Worm (Caenorhabditis elegans) whole organism, mixed stage, embryonic: ENCODE results near the gene let-805.
A peak's percentile ranks its signal among the peaks of the same experiment; 100 is the strongest.

Experiments used
- M03D4.4 ChIP-seq: sonication (generic microtip); optimal IDR thresholded peaks from 2 replicates; lab custom pipeline; 2017; ENCODE audit warnings: mild to moderate bottlenecking, missing genetic modification characterization, missing compliant biosample characterization
- bed-3 ChIP-seq: fragments of 200-800 bp; sonication (Bioruptor generic); optimal IDR thresholded peaks from 3 replicates; lab custom pipeline; 2018; ENCODE audit warnings: mild to moderate bottlenecking, missing genetic modification characterization, moderate library complexity, missing compliant biosample characterization
- blmp-1 ChIP-seq: fragments of 150-350 bp; optimal IDR thresholded peaks from 2 replicates; lab custom pipeline; 2014; ENCODE audit warnings: missing biosample characterization, missing genetic modification characterization
- ceh-39 ChIP-seq: fragments of 150-350 bp; optimal IDR thresholded peaks from 2 replicates; lab custom pipeline; 2014; ENCODE audit warnings: missing biosample characterization, missing genetic modification characterization
- ceh-43 ChIP-seq: fragments of 200-800 bp; sonication (Bioruptor generic); optimal IDR thresholded peaks from 2 replicates; lab custom pipeline; 2018; ENCODE audit warnings: mild to moderate bottlenecking, missing genetic modification characterization, moderate library complexity, missing compliant biosample characterization
- ceh-83 ChIP-seq: fragments of 200-800 bp; sonication (Bioruptor generic); optimal IDR thresholded peaks from 2 replicates; lab custom pipeline; 2018; ENCODE audit warnings: mild to moderate bottlenecking, missing genetic modification characterization, missing compliant biosample characterization
- ces-1 ChIP-seq: fragments of 150-350 bp; optimal IDR thresholded peaks from 2 replicates; lab custom pipeline; 2014; ENCODE audit warnings: missing biosample characterization, missing genetic modification reagents, missing genetic modification characterization
- cnd-1 ChIP-seq: fragments of 200-800 bp; sonication (Bioruptor generic); optimal IDR thresholded peaks from 2 replicates; lab custom pipeline; 2018; ENCODE audit warnings: mild to moderate bottlenecking, missing genetic modification characterization, missing compliant biosample characterization
- drap-1 ChIP-seq: fragments of 200-800 bp; sonication (Bioruptor generic); optimal IDR thresholded peaks from 3 replicates; lab custom pipeline; 2018; ENCODE audit warnings: mild to moderate bottlenecking, missing genetic modification characterization, missing compliant biosample characterization
- elt-1 ChIP-seq: sonication (generic microtip); optimal IDR thresholded peaks from 2 replicates; lab custom pipeline; 2017; ENCODE audit warnings: missing genetic modification characterization, mild to moderate bottlenecking, missing compliant biosample characterization, antibody characterized with exemption, moderate library complexity, borderline replicate concordance; ENCODE audit not compliant: insufficient read depth
- elt-3 ChIP-seq: fragments of 150-350 bp; optimal IDR thresholded peaks from 2 replicates; lab custom pipeline; 2014; ENCODE audit warnings: missing biosample characterization, missing genetic modification characterization
- flh-1 ChIP-seq: fragments of 200-800 bp; sonication (Bioruptor generic); optimal IDR thresholded peaks from 2 replicates; lab custom pipeline; 2018; ENCODE audit warnings: mild to moderate bottlenecking, missing genetic modification characterization, moderate library complexity, missing compliant biosample characterization
- ham-2 ChIP-seq: fragments of 200-800 bp; sonication (Bioruptor generic); optimal IDR thresholded peaks from 2 replicates; lab custom pipeline; 2018; ENCODE audit warnings: mild to moderate bottlenecking, missing genetic modification characterization, missing compliant biosample characterization
- hlh-1 ChIP-seq: fragments of 150-350 bp; optimal IDR thresholded peaks from 2 replicates; lab custom pipeline; 2014; ENCODE audit warnings: missing biosample characterization, missing genetic modification reagents, missing genetic modification characterization
- lin-32 ChIP-seq: fragments of 200-800 bp; sonication (Bioruptor generic); optimal IDR thresholded peaks from 2 replicates; lab custom pipeline; 2018; ENCODE audit warnings: mild to moderate bottlenecking, missing genetic modification characterization, missing compliant biosample characterization
- lsy-2 ChIP-seq: fragments of 150-350 bp; optimal IDR thresholded peaks from 2 replicates; lab custom pipeline; 2014; ENCODE audit warnings: missing biosample characterization, missing genetic modification characterization
- mab-5 ChIP-seq: fragments of 150-350 bp; optimal IDR thresholded peaks from 2 replicates; lab custom pipeline; 2014; ENCODE audit warnings: missing biosample characterization, missing genetic modification characterization
- mep-1 ChIP-seq: fragments of 150-350 bp; optimal IDR thresholded peaks from 2 replicates; lab custom pipeline; 2017; ENCODE audit warnings: missing biosample characterization, missing genetic modification reagents, missing genetic modification characterization, inconsistent platforms
- mls-2 ChIP-seq: sonication (generic microtip); optimal IDR thresholded peaks from 2 replicates; lab custom pipeline; 2016; ENCODE audit warnings: mild to moderate bottlenecking, missing genetic modification characterization, moderate library complexity, missing compliant biosample characterization
- nhr-12 ChIP-seq: fragments of 150-350 bp; optimal IDR thresholded peaks from 2 replicates; lab custom pipeline; 2014; ENCODE audit warnings: missing biosample characterization, missing genetic modification characterization
- nhr-2 ChIP-seq: fragments of 150-350 bp; optimal IDR thresholded peaks from 2 replicates; lab custom pipeline; 2014; ENCODE audit warnings: missing biosample characterization, missing genetic modification characterization
- nhr-237 ChIP-seq: fragments of 150-350 bp; optimal IDR thresholded peaks from 2 replicates; lab custom pipeline; 2014; ENCODE audit warnings: missing biosample characterization, missing genetic modification characterization
- nhr-28 ChIP-seq: fragments of 150-350 bp; optimal IDR thresholded peaks from 2 replicates; lab custom pipeline; 2014; ENCODE audit warnings: missing biosample characterization, missing genetic modification characterization
- nhr-76 ChIP-seq: sonication (generic microtip); optimal IDR thresholded peaks from 2 replicates; lab custom pipeline; 2017; ENCODE audit warnings: missing biosample characterization, missing genetic modification characterization
- sem-2 ChIP-seq: fragments of 200-800 bp; sonication (Bioruptor generic); optimal IDR thresholded peaks from 2 replicates; lab custom pipeline; 2018; ENCODE audit warnings: mild to moderate bottlenecking, missing genetic modification characterization, missing compliant biosample characterization
- snpc-4 ChIP-seq: fragments of 150-350 bp; optimal IDR thresholded peaks from 2 replicates; lab custom pipeline; 2014; ENCODE audit warnings: missing biosample characterization, missing genetic modification characterization
- sptf-1 ChIP-seq: sonication (generic microtip); optimal IDR thresholded peaks from 2 replicates; lab custom pipeline; 2017; ENCODE audit warnings: mild to moderate bottlenecking, missing genetic modification characterization, moderate library complexity, missing compliant biosample characterization
- tbx-8 ChIP-seq: fragments of 200-800 bp; sonication (Bioruptor generic); optimal IDR thresholded peaks from 2 replicates; lab custom pipeline; 2018; ENCODE audit warnings: mild to moderate bottlenecking, missing genetic modification characterization, moderate library complexity, missing compliant biosample characterization
- unc-39 ChIP-seq: fragments of 150-350 bp; optimal IDR thresholded peaks from 2 replicates; lab custom pipeline; 2014; ENCODE audit warnings: missing biosample characterization, missing genetic modification characterization
- unc-62 ChIP-seq: fragments of 150-350 bp; optimal IDR thresholded peaks from 2 replicates; lab custom pipeline; 2014; ENCODE audit warnings: missing biosample characterization, missing genetic modification reagents, missing genetic modification characterization
- zip-8 ChIP-seq: fragments of 150-350 bp; optimal IDR thresholded peaks from 2 replicates; lab custom pipeline; 2014; ENCODE audit warnings: missing biosample characterization, missing genetic modification characterization
- ztf-11 ChIP-seq: fragments of 150-350 bp; optimal IDR thresholded peaks from 2 replicates; lab custom pipeline; 2014; ENCODE audit warnings: missing biosample characterization, missing genetic modification characterization

let-805 gene

ce11 chrIII:2678017-2678416 lies 20.1 kb downstream of the let-805 start:
- TF ChIP-seq ztf-11 (tag; lab: Kevin White, UChicago) (no peak), ceh-43 (no peak), zip-8 (tag; lab: Kevin White, UChicago) (no peak), lin-32 (GFP tag; lab: Kevin White, UChicago) (no peak), snpc-4 (no peak), elt-3 (tag; lab: Kevin White, UChicago) (no peak), bed-3 (no peak), nhr-12 (tag; lab: Kevin White, UChicago) (no peak), elt-1 (no peak), sem-2 (no peak), drap-1 (GFP tag; lab: Kevin White, UChicago) (no peak), cnd-1 (tag; lab: Kevin White, UChicago) (no peak), blmp-1 (tag; lab: Kevin White, UChicago) (no peak), tbx-8 (GFP tag; lab: Kevin White, UChicago) (no peak), nhr-237 (no peak), lsy-2 (tag; lab: Kevin White, UChicago) (no peak), nhr-28 (tag; lab: Kevin White, UChicago) (no peak), mab-5 (tag; lab: Kevin White, UChicago) (no peak)

- TF ChIP-seq ceh-83 (GFP tag; lab: Kevin White, UChicago), result peak; percentile 22
- TF ChIP-seq M03D4.4 (tag; lab: Kevin White, UChicago), result no peak
Measured at ce11 chrIII:2679362-2679761, 21.5 kb downstream of the let-805 start.

ce11 chrIII:2681559-2681958 lies 23.7 kb downstream of the let-805 start:
- TF ChIP-seq mab-5 (tag; lab: Kevin White, UChicago), result no peak
- TF ChIP-seq elt-1, result no peak
- no peak for TF ChIP-seq ceh-39 (tag; lab: Kevin White, UChicago)
- TF ChIP-seq ceh-43, result no peak
- TF ChIP-seq zip-8 (tag; lab: Kevin White, UChicago), result no peak
- TF ChIP-seq nhr-76, result no peak
- no peak for TF ChIP-seq sptf-1 (tag; lab: Kevin White, UChicago)
- TF ChIP-seq blmp-1 (tag; lab: Kevin White, UChicago), result no peak
- no peak for TF ChIP-seq mep-1 (tag; lab: Kevin White, UChicago)
- no peak for TF ChIP-seq flh-1 (GFP tag; lab: Kevin White, UChicago)
- no peak for TF ChIP-seq snpc-4
- TF ChIP-seq drap-1 (GFP tag; lab: Kevin White, UChicago), result no peak
- TF ChIP-seq bed-3, result no peak
- TF ChIP-seq unc-39 (tag; lab: Kevin White, UChicago), result no peak
- no peak for TF ChIP-seq unc-62
- no peak for TF ChIP-seq hlh-1
- TF ChIP-seq lin-32 (GFP tag; lab: Kevin White, UChicago), result no peak
- TF ChIP-seq M03D4.4 (tag; lab: Kevin White, UChicago), result no peak
- TF ChIP-seq ceh-83 (GFP tag; lab: Kevin White, UChicago), result no peak
- TF ChIP-seq nhr-2 (tag; lab: Kevin White, UChicago), result no peak

- TF ChIP-seq zip-8 (tag; lab: Kevin White, UChicago) (no peak), sptf-1 (tag; lab: Kevin White, UChicago) (no peak), mep-1 (tag; lab: Kevin White, UChicago) (no peak), tbx-8 (GFP tag; lab: Kevin White, UChicago) (no peak), ceh-83 (GFP tag; lab: Kevin White, UChicago) (no peak), lin-32 (GFP tag; lab: Kevin White, UChicago) (no peak), nhr-12 (tag; lab: Kevin White, UChicago) (no peak), blmp-1 (tag; lab: Kevin White, UChicago) (no peak), mls-2 (no peak), bed-3 (no peak), ham-2 (GFP tag; lab: Kevin White, UChicago) (no peak), unc-39 (tag; lab: Kevin White, UChicago) (no peak), M03D4.4 (tag; lab: Kevin White, UChicago) (no peak), sem-2 (no peak), ceh-43 (no peak), ces-1 (no peak), ztf-11 (tag; lab: Kevin White, UChicago) (no peak), hlh-1 (no peak), elt-1 (no peak)
Measured at ce11 chrIII:2683403-2683802, 25.5 kb downstream of the let-805 start.

DNA sequence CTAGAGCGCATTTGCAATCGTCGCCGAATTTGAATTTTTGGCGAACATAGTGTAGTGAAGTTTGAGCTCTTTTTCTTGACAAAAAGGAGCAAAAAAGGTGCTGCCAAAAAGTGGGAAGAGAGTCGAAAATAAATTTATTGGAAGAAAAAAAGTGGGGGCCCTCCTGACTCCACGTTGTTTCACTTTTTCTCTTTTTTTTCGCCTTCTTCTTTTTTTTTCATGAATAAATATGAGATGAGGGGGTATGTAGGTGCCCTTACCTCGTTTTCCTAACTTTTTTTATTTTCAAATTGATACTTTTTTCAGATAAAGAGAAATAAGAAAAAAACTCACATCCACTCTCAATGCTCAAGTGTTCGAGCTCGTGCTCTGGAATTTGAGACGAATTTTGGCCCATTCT lies 28.2 kb downstream of the let-805 start, which contains the start of the genes Y71H2AL.2, Y71H2AL.4 and pbo-1:
TSS of gene Y71H2AL.2 (plus strand) at position 301 of the 400 bp plus-strand sequence.
TSS of gene Y71H2AL.4 (plus strand) at position 345 of the 400 bp plus-strand sequence.
TSS of gene pbo-1 (minus strand) at position 400 of the 400 bp plus-strand sequence.
- TF ChIP-seq snpc-4 (no peak), nhr-12 (tag; lab: Kevin White, UChicago) (no peak), ceh-83 (GFP tag; lab: Kevin White, UChicago) (no peak)
- TF ChIP-seq, all 35 proteins: peak for 0
